Fruit fly (Drosophila melanogaster): ENCODE results near the gene mRpL55.

DNA sequence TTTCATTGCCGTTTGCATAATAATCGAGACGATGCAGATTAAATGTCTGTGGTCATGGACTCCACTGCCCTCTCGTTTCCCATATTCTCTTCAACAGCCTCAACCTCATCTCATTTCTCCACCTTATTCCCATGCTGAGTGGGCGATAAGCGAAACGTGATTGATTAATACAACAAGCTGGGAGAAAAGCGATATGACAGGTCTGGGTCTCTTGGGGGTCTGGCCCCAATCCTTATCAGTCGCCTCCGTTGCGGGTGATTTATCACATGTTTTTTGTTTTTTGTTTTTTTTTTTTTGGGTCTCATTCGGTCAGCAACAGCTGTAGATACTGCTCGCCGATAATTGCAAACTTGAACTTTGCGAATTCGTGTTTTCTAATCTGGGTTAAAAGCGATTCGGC lies 5.4 kb upstream of the mRpL55 start:
- no peak for TF ChIP-seq OdsH (GFP tag; optimal IDR thresholded peaks at IDR 0.05)
- no peak for TF ChIP-seq lola (GFP tag; optimal IDR thresholded peaks at IDR 0.05)
